Worm (Caenorhabditis elegans): Measurements from ENCODE around the gene nhr-236.

DNA sequence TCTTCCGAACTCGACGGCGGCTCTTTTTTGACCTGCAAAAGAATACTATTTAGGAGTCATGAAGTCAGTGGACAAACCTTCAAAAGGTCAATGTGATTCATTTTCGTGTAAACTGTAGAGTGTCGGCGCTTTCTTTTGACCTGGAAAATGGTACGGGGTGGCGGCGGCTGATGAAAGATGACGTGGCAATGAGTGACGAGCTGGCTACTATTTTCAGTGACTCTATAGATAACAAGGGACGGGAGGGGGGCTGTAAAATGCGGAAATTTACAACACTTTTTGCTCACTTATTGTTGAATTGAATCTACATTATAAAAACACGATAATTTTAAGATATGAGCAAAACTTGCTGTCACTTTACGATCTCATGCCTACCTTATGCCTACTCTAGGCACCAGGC lies 29.3 kb downstream of the nhr-236 start, which contains the start of gene lin-1:
- TF ChIP-seq rnt-1 (tag; optimal IDR thresholded peaks at IDR 0.05) (no peak), nhr-47 (tag; optimal IDR thresholded peaks at IDR 0.05) (no peak), unc-62 (GFP tag; optimal IDR thresholded peaks at IDR 0.05) (no peak), ztf-11 (tag; optimal IDR thresholded peaks at IDR 0.05) (no peak), mep-1 (tag; optimal IDR thresholded peaks at IDR 0.05) (no peak)
